Worm (Caenorhabditis elegans) whole organism, L4/young adult: ENCODE results near the gene K02F6.7.

ENCODE experiments used
- dao-5 ChIP-seq: sonication (generic microtip); optimal IDR thresholded peaks from 2 replicates; lab custom pipeline; 2016; ENCODE audit warnings: missing genotype, missing genetic modification characterization, moderate library complexity, missing compliant biosample characterization
- him-1 ChIP-seq: sonication (generic microtip); optimal IDR thresholded peaks from 2 replicates; lab custom pipeline; 2016; ENCODE audit warnings: missing genotype, missing genetic modification reagents, missing genetic modification characterization, missing compliant biosample characterization

DNA sequence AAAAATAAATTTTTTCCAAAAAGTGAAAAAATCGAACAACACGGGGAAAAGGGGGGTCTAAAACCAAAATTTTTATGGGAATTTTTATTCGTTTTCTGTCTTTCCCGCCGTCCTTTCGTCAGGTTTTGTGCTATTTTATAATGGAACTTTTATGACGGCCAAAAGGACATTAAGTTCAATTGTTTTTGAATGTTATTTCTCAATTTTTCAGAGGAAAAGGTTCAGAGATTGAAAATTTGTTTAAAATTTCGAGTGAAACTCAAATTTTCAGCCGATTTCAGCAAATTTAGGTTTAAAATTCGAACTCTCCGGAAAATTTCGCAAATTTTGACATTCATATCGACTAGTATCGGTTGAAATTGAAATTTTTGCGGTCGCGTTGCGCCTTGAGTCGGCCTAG, 26.3 kb upstream of the K02F6.7 start, which contains the start of gene nep-18:
- TF ChIP-seq him-1 (no peak), dao-5 (tag; lab: Kevin White, UChicago) (no peak)
